Fruit fly (Drosophila melanogaster): Measurements from ENCODE around the gene CG42450.
A peak's percentile ranks its signal among the peaks of the same experiment; 100 is the strongest.

CG42450 gene

DNA sequence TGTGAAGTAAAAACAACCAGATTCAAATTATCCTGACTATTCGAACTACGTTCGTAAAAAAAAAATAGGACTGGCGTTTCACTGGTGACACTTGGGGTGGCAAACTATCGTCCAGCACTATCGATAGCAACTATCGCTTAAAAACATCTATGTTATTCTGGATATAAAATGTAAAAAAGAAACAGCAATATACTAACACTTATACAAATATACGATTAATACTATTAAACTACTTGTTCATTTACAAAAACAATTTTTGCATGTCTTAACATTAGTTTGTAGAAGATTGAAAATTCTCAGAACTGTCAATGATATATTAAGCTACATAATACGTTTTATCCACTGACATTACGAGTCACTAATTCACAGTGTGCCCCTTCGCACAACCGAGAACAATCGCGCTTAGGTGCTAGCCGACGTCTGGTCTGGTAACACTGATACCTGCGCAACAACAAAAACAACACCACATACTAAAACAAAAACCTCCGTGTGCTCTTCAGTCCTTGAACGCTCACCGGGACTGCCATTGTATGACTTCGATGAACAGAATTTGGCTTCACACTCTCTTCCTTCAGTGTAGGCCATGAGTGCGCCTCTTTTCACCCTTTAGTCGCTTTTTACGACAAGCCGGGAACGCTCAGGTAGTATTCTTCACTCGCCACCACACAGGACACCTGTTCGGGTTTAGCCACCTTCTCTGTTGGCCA lies 29.5 kb upstream of the CG42450 start, which contains the start of gene CG18259:
CG18259 (minus strand) TSS at position 78 of the 707 bp plus-strand sequence.
- 0 out of 4 replicates have a peak, but pooled peaks have one; percentile 63 for TF ChIP-seq chinmo (GFP tag; IDR thresholded peaks at IDR 0.05; ENCODE audit: partially characterized antibody)
- TF ChIP-seq CG13424 (tag; optimal IDR thresholded peaks at IDR 0.05) = peak; percentile 10
- no peak for TF ChIP-seq CHES-1-like (GFP tag; optimal IDR thresholded peaks at IDR 0.05)
- no peak for TF ChIP-seq CG31224 (GFP tag; IDR thresholded peaks at IDR 0.05)
- no peak for TF ChIP-seq CG10543 (GFP tag; optimal IDR thresholded peaks at IDR 0.05)
- no peak for TF ChIP-seq cwo (GFP tag; optimal IDR thresholded peaks at IDR 0.05)
- no peak for TF ChIP-seq CG12942 (GFP tag; optimal IDR thresholded peaks at IDR 0.05)
- TF ChIP-seq CG11085 (GFP tag; IDR thresholded peaks at IDR 0.05) = no peak
- peak; percentile 35 for TF ChIP-seq trem (tag; optimal IDR thresholded peaks at IDR 0.05)
- TF ChIP-seq CG2875 (GFP tag; optimal IDR thresholded peaks at IDR 0.05) = no peak
- TF ChIP-seq CG8478 (optimal IDR thresholded peaks at IDR 0.05) = no peak
- peak; percentile 94 for TF ChIP-seq CG30020 (tag; optimal IDR thresholded peaks at IDR 0.05)
- TF ChIP-seq Hand (GFP tag; optimal IDR thresholded peaks at IDR 0.05) = no peak
- TF ChIP-seq Jarid2 (GFP tag; optimal IDR thresholded peaks at IDR 0.05) = no peak
- TF ChIP-seq crp (GFP tag; optimal IDR thresholded peaks at IDR 0.05) = no peak
- TF ChIP-seq CG13287 (GFP tag; IDR thresholded peaks at IDR 0.05; ENCODE audit: partially characterized antibody) = peak; percentile 79
- TF ChIP-seq CG12744 (GFP tag; optimal IDR thresholded peaks at IDR 0.05) = no peak
- TF ChIP-seq pfk (GFP tag; optimal IDR thresholded peaks at IDR 0.05) = no peak
- TF ChIP-seq CG17328 (GFP tag; IDR thresholded peaks at IDR 0.05) = no peak
- no peak for TF ChIP-seq CG1529 (GFP tag; optimal IDR thresholded peaks at IDR 0.05)
- no peak for TF ChIP-seq CG9437 (GFP tag; optimal IDR thresholded peaks at IDR 0.05)
- peak; percentile 90 for TF ChIP-seq Sry-δ (GFP tag; optimal IDR thresholded peaks at IDR 0.05)
- peak; percentile 33; the same call in 1 of the 2 replicates for TF ChIP-seq MBD-R2 (GFP tag; IDR thresholded peaks at IDR 0.05)
- TF ChIP-seq Drgx (GFP tag; IDR thresholded peaks at IDR 0.05) = no peak
- no peak for TF ChIP-seq NK7.1 (GFP tag; optimal IDR thresholded peaks at IDR 0.05)
- no peak for TF ChIP-seq Trl (optimal IDR thresholded peaks at IDR 0.05)
- TF ChIP-seq Trl (GFP tag; optimal IDR thresholded peaks at IDR 0.05) = no peak
- TF ChIP-seq Abd-B (GFP tag; optimal IDR thresholded peaks at IDR 0.05) = peak; percentile 15
- peak; percentile 63; the same call in 1 of the 3 replicates for TF ChIP-seq CG34224 (GFP tag; IDR thresholded peaks at IDR 0.05; ENCODE audit: partially characterized antibody)
- TF ChIP-seq Meics (GFP tag; optimal IDR thresholded peaks at IDR 0.05) = no peak
- peak; percentile 96 for TF ChIP-seq CG7357 (GFP tag; IDR thresholded peaks at IDR 0.05)
- no peak for TF ChIP-seq CG4328 (GFP tag; optimal IDR thresholded peaks at IDR 0.05)
- TF ChIP-seq cad (GFP tag; optimal IDR thresholded peaks at IDR 0.05) = no peak
- TF ChIP-seq CG8388 (GFP tag; optimal IDR thresholded peaks at IDR 0.05) = no peak
- TF ChIP-seq scrt (GFP tag; optimal IDR thresholded peaks at IDR 0.05) = no peak
- peak; percentile 7 for TF ChIP-seq CG8924 (tag; optimal IDR thresholded peaks at IDR 0.05)
- peak; percentile 63 for TF ChIP-seq Lhr (GFP tag; optimal IDR thresholded peaks at IDR 0.05)
- TF ChIP-seq CG14050 (GFP tag; IDR thresholded peaks at IDR 0.05) = no peak
- no peak for TF ChIP-seq bsh (GFP tag; optimal IDR thresholded peaks at IDR 0.05)
- peak; percentile 80 for TF ChIP-seq gfzf (GFP tag; optimal IDR thresholded peaks at IDR 0.05)
- TF ChIP-seq CG8281 (tag; optimal IDR thresholded peaks at IDR 0.05) = no peak
- no peak for TF ChIP-seq CG43689 (GFP tag; IDR thresholded peaks at IDR 0.05)
- TF ChIP-seq CG6272 (GFP tag; IDR thresholded peaks at IDR 0.05) = no peak
- no peak for TF ChIP-seq tx (GFP tag; optimal IDR thresholded peaks at IDR 0.05)
- no peak for TF ChIP-seq H2.0 (GFP tag; IDR thresholded peaks at IDR 0.05)
- TF ChIP-seq Sox100B (GFP tag; optimal IDR thresholded peaks at IDR 0.05) = no peak
- TF ChIP-seq CG8765 (GFP tag; IDR thresholded peaks at IDR 0.05) = no peak
- TF ChIP-seq CG11696 (GFP tag; IDR thresholded peaks at IDR 0.05) = no peak
- TF ChIP-seq CG18262 (tag; optimal IDR thresholded peaks at IDR 0.05) = no peak
- TF ChIP-seq tup (GFP tag; optimal IDR thresholded peaks at IDR 0.05) = no peak
